Worm (Caenorhabditis elegans): ENCODE measurements around the gene acr-18.

The acr-18 gene

ce11 chrV:15551642-15552041 is 7.3 kb downstream of the acr-18 start (continued):
- TF ChIP-seq pha-2 (tag; optimal IDR thresholded peaks at IDR 0.05) (peak; percentile 84), hlh-13 (GFP tag; optimal IDR thresholded peaks at IDR 0.05) (peak; percentile 76), pat-9 (tag; optimal IDR thresholded peaks at IDR 0.05) (peak; percentile 75), T23F11.4 (GFP tag; optimal IDR thresholded peaks at IDR 0.05) (peak; percentile 79), ceh-30 (tag; optimal IDR thresholded peaks at IDR 0.05) (peak; percentile 49), madf-2 (tag; optimal IDR thresholded peaks at IDR 0.05) (peak; percentile 72), elt-4 (tag; optimal IDR thresholded peaks at IDR 0.05) (no peak), tbx-7 (tag; optimal IDR thresholded peaks at IDR 0.05) (peak; percentile 43), ceh-2 (tag; optimal IDR thresholded peaks at IDR 0.05) (peak; percentile 79), che-1 (tag; optimal IDR thresholded peaks at IDR 0.05) (peak; percentile 80), unc-3 (GFP tag; conservative IDR thresholded peaks at IDR 0.05) (peak; percentile 68), unc-3 (tag; optimal IDR thresholded peaks at IDR 0.05) (peak; percentile 53), K09A11.1 (tag; optimal IDR thresholded peaks at IDR 0.05; ENCODE audit: insufficient read depth) (peak; percentile 49), lin-11 (tag; optimal IDR thresholded peaks at IDR 0.05) (peak; percentile 78), npax-4 (tag; optimal IDR thresholded peaks at IDR 0.05) (peak; percentile 68), pqm-1 (tag; optimal IDR thresholded peaks at IDR 0.05) (peak; percentile 36), ama-1 (optimal IDR thresholded peaks at IDR 0.05) (no peak)

- no peak for TF ChIP-seq ref-2 (tag; optimal IDR thresholded peaks at IDR 0.05)
- no peak for TF ChIP-seq zip-5 (tag; optimal IDR thresholded peaks at IDR 0.05)
- no peak for TF ChIP-seq ceh-45 (GFP tag; IDR thresholded peaks at IDR 0.05)
- TF ChIP-seq ceh-34 (tag; optimal IDR thresholded peaks at IDR 0.05) = no peak
- TF ChIP-seq odd-2 (tag; optimal IDR thresholded peaks at IDR 0.05) = no peak
- TF ChIP-seq pag-3 (tag; optimal IDR thresholded peaks at IDR 0.05; ENCODE audit: borderline replicate concordance) = no peak
- no peak for TF ChIP-seq dve-1 (tag; optimal IDR thresholded peaks at IDR 0.05)
Measured at ce11 chrV:15550408-15550807, 8.5 kb downstream of the acr-18 start.

DNA sequence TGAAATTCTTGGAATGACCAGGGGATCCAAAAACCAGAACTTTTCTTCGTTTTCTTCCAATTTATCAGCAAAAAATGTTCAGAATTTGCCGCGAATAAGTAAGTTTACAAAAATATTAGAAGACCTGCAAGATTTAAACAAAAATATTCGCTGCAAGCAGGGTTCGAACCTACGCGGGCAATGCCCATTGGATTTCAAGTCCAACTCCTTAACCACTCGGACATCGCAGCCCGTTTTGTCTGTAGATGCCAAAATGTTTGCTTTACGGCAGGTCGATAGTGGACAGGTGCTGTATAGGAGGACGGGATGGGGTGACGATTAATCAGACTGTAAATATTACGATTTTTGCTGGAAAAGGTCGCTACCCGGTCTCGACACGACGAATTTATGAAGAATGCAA is 11.2 kb downstream of the acr-18 start:
- TF ChIP-seq unc-86 (tag; optimal IDR thresholded peaks at IDR 0.05) = no peak
- no peak for TF ChIP-seq sox-4 (tag; optimal IDR thresholded peaks at IDR 0.05)
- TF ChIP-seq ttx-3 (tag; optimal IDR thresholded peaks at IDR 0.05) = no peak
- no peak for TF ChIP-seq zip-5 (tag; optimal IDR thresholded peaks at IDR 0.05)
- TF ChIP-seq tbx-7 (tag; optimal IDR thresholded peaks at IDR 0.05) = no peak
- TF ChIP-seq ceh-18 (tag; optimal IDR thresholded peaks at IDR 0.05) = no peak
- TF ChIP-seq ets-4 (tag; optimal IDR thresholded peaks at IDR 0.05) = no peak
- no peak for TF ChIP-seq ceh-22 (tag; optimal IDR thresholded peaks at IDR 0.05)
- TF ChIP-seq syd-9 (tag; optimal IDR thresholded peaks at IDR 0.05) = no peak
- no peak for TF ChIP-seq pag-3 (tag; optimal IDR thresholded peaks at IDR 0.05; ENCODE audit: borderline replicate concordance)
- TF ChIP-seq rnt-1 (tag; optimal IDR thresholded peaks at IDR 0.05) = no peak
- no peak for TF ChIP-seq pax-1 (tag; optimal IDR thresholded peaks at IDR 0.05)
- TF ChIP-seq ceh-31 (tag; optimal IDR thresholded peaks at IDR 0.05) = no peak

- TF ChIP-seq ceh-34 (tag; optimal IDR thresholded peaks at IDR 0.05) (no peak), nfya-1 (tag; optimal IDR thresholded peaks at IDR 0.05) (peak; percentile 63)
Measured at ce11 chrV:15544898-15545297, 14.0 kb downstream of the acr-18 start, which contains the start of gene glb-14. Gene glb-14, minus strand, starts transcription at chrV:15544994.

DNA sequence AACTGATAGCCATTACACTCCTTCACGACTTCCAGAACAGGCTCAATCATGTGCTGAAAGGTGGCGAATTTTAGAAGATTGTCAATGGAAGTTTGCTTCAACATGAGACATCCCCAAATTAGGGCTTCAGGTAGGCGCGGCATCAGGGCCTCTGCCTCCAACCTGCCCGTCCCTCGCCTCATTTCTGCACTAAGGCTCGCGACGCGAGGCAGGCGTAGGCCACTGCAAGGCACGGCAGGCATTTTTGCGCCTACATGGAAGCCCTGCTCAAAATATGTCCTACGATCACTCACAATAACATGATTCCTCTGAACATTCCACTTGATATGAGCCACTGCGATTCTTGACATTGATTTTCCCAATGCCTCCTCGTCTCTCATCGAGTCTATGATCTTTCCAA is 15.7 kb downstream of the acr-18 start:
- TF ChIP-seq ceh-6 (GFP tag; optimal IDR thresholded peaks at IDR 0.05) (no peak), gmeb-2 (tag; optimal IDR thresholded peaks at IDR 0.05) (no peak), pax-1 (tag; optimal IDR thresholded peaks at IDR 0.05) (no peak), sdc-2 (tag; optimal IDR thresholded peaks at IDR 0.05) (no peak), unc-55 (GFP tag; optimal IDR thresholded peaks at IDR 0.05) (no peak), fkh-6 (tag; optimal IDR thresholded peaks at IDR 0.05) (no peak), unc-42 (tag; optimal IDR thresholded peaks at IDR 0.05) (no peak), odd-2 (tag; optimal IDR thresholded peaks at IDR 0.05) (no peak)
